Fruit fly (Drosophila melanogaster): Measurements from ENCODE around the gene Act88F.

DNA sequence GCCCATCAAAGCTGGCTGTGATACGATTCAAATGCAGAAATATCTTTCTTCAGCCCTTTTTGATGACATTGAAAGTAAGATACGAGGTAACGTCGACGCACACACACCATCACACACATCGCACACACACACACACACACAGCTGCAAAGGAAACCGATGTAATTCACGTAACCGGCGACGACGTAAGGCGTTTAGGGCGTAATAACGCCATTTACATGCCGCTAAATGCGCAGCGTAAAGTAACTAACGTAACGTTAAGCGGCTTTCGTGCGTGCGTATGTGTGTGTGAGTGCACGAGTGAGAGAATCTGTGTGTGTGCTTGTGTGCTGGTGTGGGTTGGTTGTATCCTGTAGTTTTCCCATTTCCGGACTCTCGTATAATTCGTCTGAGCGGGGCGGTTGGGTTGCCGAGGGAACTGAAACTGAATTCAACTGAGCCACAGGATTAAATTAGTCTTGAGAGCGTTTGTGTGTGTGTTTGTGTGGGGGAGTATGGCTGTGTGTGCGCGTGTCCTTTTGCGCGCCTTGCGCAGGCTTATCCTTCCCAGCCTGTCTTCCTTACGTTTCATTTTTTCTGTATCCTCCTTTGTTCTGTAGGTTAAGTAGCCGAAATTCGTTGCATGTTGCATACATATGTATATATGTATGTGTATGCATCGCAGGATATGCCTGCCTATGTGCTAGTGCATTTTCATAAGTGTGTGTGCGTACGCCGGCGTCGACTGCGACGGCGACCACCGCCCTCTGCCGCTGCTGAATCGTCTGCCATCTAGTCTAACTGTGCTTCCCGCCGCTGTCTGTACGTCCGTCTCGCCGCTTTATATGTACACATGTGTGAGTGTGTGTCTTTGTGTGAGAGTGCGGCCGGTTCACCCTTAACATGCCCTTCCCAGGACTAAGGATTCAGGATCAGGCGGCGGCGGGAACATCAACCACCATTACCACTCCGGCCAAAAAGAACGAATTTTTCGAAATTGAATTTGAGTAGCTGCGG lies 21.7 kb upstream of the Act88F start:
- no peak for TF ChIP-seq nom (GFP tag; optimal IDR thresholded peaks at IDR 0.05)
- no peak for TF ChIP-seq CG16863 (GFP tag; optimal IDR thresholded peaks at IDR 0.05)
- TF ChIP-seq CG10267 (tag; optimal IDR thresholded peaks at IDR 0.05) = no peak
- TF ChIP-seq trh (GFP tag; optimal IDR thresholded peaks at IDR 0.05) = no peak
- TF ChIP-seq CG31365 (tag; optimal IDR thresholded peaks at IDR 0.05) = no peak
- no peak for TF ChIP-seq CG4328 (GFP tag; optimal IDR thresholded peaks at IDR 0.05)
- no peak for TF ChIP-seq kay (GFP tag; optimal IDR thresholded peaks at IDR 0.05)
- TF ChIP-seq mam (GFP tag; optimal IDR thresholded peaks at IDR 0.05) = no peak
- TF ChIP-seq zfh1 (GFP tag; IDR thresholded peaks at IDR 0.05) = no peak
- no peak for TF ChIP-seq h (optimal IDR thresholded peaks at IDR 0.05)
- TF ChIP-seq CG3163 (GFP tag; optimal IDR thresholded peaks at IDR 0.05) = no peak
- no peak for TF ChIP-seq CG9797 (GFP tag; optimal IDR thresholded peaks at IDR 0.05)
- no peak for TF ChIP-seq Dip3 (GFP tag; optimal IDR thresholded peaks at IDR 0.05)

All from whole organism, embryonic.